Fruit fly (Drosophila melanogaster) whole organism, embryonic: ENCODE results near the gene CG11771.
A peak's percentile ranks its signal among the peaks of the same experiment; 100 is the strongest.

Experiments
- CG11247 ChIP-seq: fragments of 200-800 bp; sonication (Bioruptor generic); IDR thresholded peaks from 2 replicates; pipeline ENCODE4 v1.3.6; 2022; ENCODE audit warnings: missing biosample characterization, missing genetic modification characterization
- CG11398 ChIP-seq: fragments of 200-800 bp; sonication (Bioruptor generic); optimal IDR thresholded peaks from 2 replicates; lab custom pipeline; 2016; ENCODE audit warnings: missing biosample characterization, missing genetic modification characterization
- CG11504 ChIP-seq: fragments of 200-800 bp; sonication (Bioruptor generic); optimal IDR thresholded peaks from 3 replicates; lab custom pipeline; 2019; ENCODE audit warnings: missing biosample characterization, mild to moderate bottlenecking, missing genetic modification characterization, moderate library complexity
- CG11723 ChIP-seq: fragments of 200-800 bp; sonication (Bioruptor generic); optimal IDR thresholded peaks from 2 replicates; lab custom pipeline; 2017; ENCODE audit warnings: missing biosample characterization, mild to moderate bottlenecking, missing genetic modification characterization
- CG12391 ChIP-seq: fragments of 200-800 bp; sonication (Bioruptor generic); optimal IDR thresholded peaks from 3 replicates; lab custom pipeline; 2018; ENCODE audit warnings: missing biosample characterization, mild to moderate bottlenecking, missing genetic modification characterization, moderate library complexity
- CG13123 ChIP-seq: fragments of 200-800 bp; sonication (Bioruptor generic); optimal IDR thresholded peaks from 2 replicates; lab custom pipeline; 2016; ENCODE audit warnings: missing biosample characterization, missing genetic modification characterization
- CG13296 ChIP-seq: fragments of 200-800 bp; sonication (Bioruptor generic); optimal IDR thresholded peaks from 3 replicates; lab custom pipeline; 2018; ENCODE audit warnings: missing biosample characterization, mild to moderate bottlenecking, missing genetic modification characterization
- CG15011 ChIP-seq: fragments of 200-800 bp; sonication (Bioruptor generic); optimal IDR thresholded peaks from 3 replicates; lab custom pipeline; 2018; ENCODE audit warnings: missing biosample characterization, mild to moderate bottlenecking, missing genetic modification characterization
- CG15479 ChIP-seq: fragments of 200-800 bp; sonication (Bioruptor generic); optimal IDR thresholded peaks from 3 replicates; lab custom pipeline; 2019; ENCODE audit warnings: missing biosample characterization, mild to moderate bottlenecking, missing genetic modification characterization, moderate library complexity
- CG16863 ChIP-seq: fragments of 200-800 bp; sonication (Bioruptor generic); optimal IDR thresholded peaks from 3 replicates; lab custom pipeline; 2016; ENCODE audit warnings: missing biosample characterization, missing genetic modification characterization
- CG17359 ChIP-seq: fragments of 200-800 bp; sonication (Bioruptor generic); optimal IDR thresholded peaks from 3 replicates; lab custom pipeline; 2018; ENCODE audit warnings: missing biosample characterization, mild to moderate bottlenecking, missing genetic modification characterization, moderate library complexity
- CG17829 ChIP-seq: fragments of 200-800 bp; optimal IDR thresholded peaks from 2 replicates; lab custom pipeline; 2019; ENCODE audit warnings: missing biosample characterization, mild to moderate bottlenecking, missing genetic modification characterization, moderate library complexity
- CG17912 ChIP-seq: fragments of 200-800 bp; sonication (Bioruptor generic); optimal IDR thresholded peaks from 2 replicates; lab custom pipeline; 2018; ENCODE audit warnings: missing biosample characterization, mild to moderate bottlenecking, missing genetic modification characterization
- CG2678 ChIP-seq: fragments of 200-800 bp; sonication (Bioruptor generic); optimal IDR thresholded peaks from 3 replicates; lab custom pipeline; 2019; ENCODE audit warnings: missing biosample characterization, mild to moderate bottlenecking, missing genetic modification characterization, moderate library complexity
- CG33213 ChIP-seq: fragments of 200-800 bp; sonication (Bioruptor generic); optimal IDR thresholded peaks from 3 replicates; lab custom pipeline; 2016; ENCODE audit warnings: missing biosample characterization, missing genetic modification characterization
- CG33557 ChIP-seq: fragments of 200-800 bp; sonication (Bioruptor generic); optimal IDR thresholded peaks from 2 replicates; lab custom pipeline; 2019; ENCODE audit warnings: missing biosample characterization, mild to moderate bottlenecking, missing genetic modification characterization, moderate library complexity
- CG43689 ChIP-seq: fragments of 200-800 bp; sonication (Bioruptor generic); IDR thresholded peaks from 2 replicates; pipeline ENCODE4 v1.3.6; 2022; ENCODE audit warnings: missing biosample characterization, missing genetic modification characterization
- CG5953 ChIP-seq: fragments of 200-800 bp; sonication (Bioruptor generic); IDR thresholded peaks from 2 replicates; pipeline ENCODE4 v1.3.6; 2022; ENCODE audit warnings: missing biosample characterization, missing genetic modification characterization
- CG7928 ChIP-seq: fragments of 200-800 bp; sonication (Bioruptor generic); optimal IDR thresholded peaks from 2 replicates; lab custom pipeline; 2017; ENCODE audit warnings: missing biosample characterization, mild to moderate bottlenecking, missing genetic modification characterization
- CG9609 ChIP-seq: fragments of 200-800 bp; sonication (Bioruptor generic); optimal IDR thresholded peaks from 3 replicates; lab custom pipeline; 2016; ENCODE audit warnings: missing biosample characterization, missing genetic modification characterization
- H15 ChIP-seq: fragments of 200-800 bp; sonication (Bioruptor generic); IDR thresholded peaks from 3 replicates; pipeline ENCODE4 v1.3.6; 2022; ENCODE audit warnings: missing biosample characterization, missing genetic modification characterization
- Hr78 ChIP-seq, 2 experiments: fragments of 200-800 bp in 1 of 2; fragments of >200 bp in 1 of 2; sonication (Bioruptor generic) in 1 of 2; optimal IDR thresholded peaks; 2 replicates each; lab custom pipeline; 2017 to 2019; ENCODE audit warnings: missing biosample characterization in 2 of 2, missing genetic modification characterization in 2 of 2, mild to moderate bottlenecking in 1 of 2, moderate library complexity in 1 of 2
- Hsf ChIP-seq: fragments of 200-800 bp; sonication (Bioruptor generic); optimal IDR thresholded peaks from 3 replicates; lab custom pipeline; 2016; ENCODE audit warnings: missing biosample characterization, missing genetic modification characterization
- MBD-R2 ChIP-seq: fragments of 200-800 bp; sonication (Bioruptor generic); IDR thresholded peaks from 2 replicates; pipeline ENCODE4 v1.3.6; 2022; ENCODE audit warnings: missing biosample characterization, missing genetic modification characterization
- MESR4 ChIP-seq: fragments of 200-800 bp; sonication (Bioruptor generic); optimal IDR thresholded peaks from 2 replicates; lab custom pipeline; 2018; ENCODE audit warnings: missing biosample characterization, mild to moderate bottlenecking, missing genetic modification characterization, moderate library complexity
- Max ChIP-seq: fragments of 200-800 bp; sonication (Bioruptor generic); optimal IDR thresholded peaks from 2 replicates; lab custom pipeline; 2016; ENCODE audit warnings: missing biosample characterization, mild to moderate bottlenecking, missing genetic modification characterization
- Myb ChIP-seq: fragments of 200-800 bp; sonication (Bioruptor generic); optimal IDR thresholded peaks from 2 replicates; lab custom pipeline; 2016; ENCODE audit warnings: missing biosample characterization, missing genetic modification characterization
- NC2α ChIP-seq: fragments of 200-800 bp; sonication (Bioruptor generic); optimal IDR thresholded peaks from 2 replicates; lab custom pipeline; 2016; ENCODE audit warnings: missing biosample characterization, missing genetic modification characterization
- Nf-YA ChIP-seq: fragments of 200-800 bp; sonication (Bioruptor generic); IDR thresholded peaks from 2 replicates; pipeline ENCODE4 v1.3.6; 2022; ENCODE audit warnings: missing biosample characterization, missing genetic modification characterization
- Scr ChIP-seq: fragments of 200-800 bp; sonication (Bioruptor generic); IDR thresholded peaks from 2 replicates; pipeline ENCODE4 v1.3.6; 2022; ENCODE audit warnings: missing biosample characterization, missing genetic modification characterization; ENCODE audit not compliant: partially characterized antibody
- Trl ChIP-seq, 3 experiments: fragments of >200 bp in 2 of 3; fragments of 200-800 bp in 1 of 3; sonication (Bioruptor generic) in 1 of 3; optimal IDR thresholded peaks; 2 replicates in 1 of 3; 3 replicates in 2 of 3; lab custom pipeline; 2016 to 2017; ENCODE audit warnings: missing biosample characterization in 1 of 3, missing genetic modification characterization in 1 of 3
- btn ChIP-seq: fragments of 200-800 bp; sonication (Bioruptor generic); optimal IDR thresholded peaks from 2 replicates; lab custom pipeline; 2016; ENCODE audit warnings: missing biosample characterization, missing genetic modification characterization
- caup ChIP-seq: fragments of 200-800 bp; sonication (Bioruptor generic); optimal IDR thresholded peaks from 3 replicates; lab custom pipeline; 2017; ENCODE audit warnings: missing biosample characterization, mild to moderate bottlenecking, missing genetic modification characterization, moderate library complexity; ENCODE audit not compliant: severe bottlenecking
- crp ChIP-seq, 2 experiments: fragments of 200-800 bp; sonication (Bioruptor generic); optimal IDR thresholded peaks; 2 replicates in 1 of 2; 3 replicates in 1 of 2; lab custom pipeline; 2017; ENCODE audit warnings: missing biosample characterization in 2 of 2, missing genetic modification characterization in 2 of 2, mild to moderate bottlenecking in 1 of 2, moderate library complexity in 1 of 2
- danr ChIP-seq: fragments of 200-800 bp; sonication (Bioruptor generic); IDR thresholded peaks from 2 replicates; pipeline ENCODE4 v1.3.6; 2022; ENCODE audit warnings: missing biosample characterization, missing genetic modification characterization
- emc ChIP-seq: fragments of 200-800 bp; sonication (Bioruptor generic); optimal IDR thresholded peaks from 2 replicates; lab custom pipeline; 2016; ENCODE audit warnings: missing biosample characterization, missing genetic modification characterization
- ems ChIP-seq: fragments of 200-800 bp; sonication (Bioruptor generic); optimal IDR thresholded peaks from 3 replicates; lab custom pipeline; 2016; ENCODE audit warnings: missing biosample characterization, missing genetic modification characterization
- ftz-f1 ChIP-seq: fragments of 200-800 bp; sonication (Bioruptor generic); optimal IDR thresholded peaks from 2 replicates; lab custom pipeline; 2016; ENCODE audit warnings: missing biosample characterization, missing genetic modification characterization
- gcm ChIP-seq: fragments of 200-800 bp; sonication (Bioruptor generic); optimal IDR thresholded peaks from 2 replicates; lab custom pipeline; 2019; ENCODE audit warnings: missing biosample characterization, mild to moderate bottlenecking, missing genetic modification characterization, moderate library complexity
- gem ChIP-seq: fragments of 200-800 bp; sonication (Bioruptor generic); optimal IDR thresholded peaks from 2 replicates; lab custom pipeline; 2019; ENCODE audit warnings: missing biosample characterization, mild to moderate bottlenecking, missing genetic modification characterization, moderate library complexity
- lola ChIP-seq, 3 experiments: fragments of >200 bp in 2 of 3; fragments of 200-800 bp in 1 of 3; sonication (Bioruptor generic) in 1 of 3; optimal IDR thresholded peaks; 2 replicates each; lab custom pipeline; 2017 to 2019; ENCODE audit warnings: missing biosample characterization in 3 of 3, missing genetic modification characterization in 3 of 3, mild to moderate bottlenecking in 1 of 3, moderate library complexity in 1 of 3
- maf-S ChIP-seq: fragments of 200-800 bp; sonication (Bioruptor generic); optimal IDR thresholded peaks from 2 replicates; lab custom pipeline; 2016; ENCODE audit warnings: missing biosample characterization, missing genetic modification characterization
- mld ChIP-seq: fragments of 200-800 bp; sonication (Bioruptor generic); IDR thresholded peaks from 3 replicates; pipeline ENCODE4 v1.3.6; 2022; ENCODE audit warnings: missing biosample characterization, missing genetic modification characterization; ENCODE audit not compliant: partially characterized antibody
- pho ChIP-seq: fragments of 200-800 bp; sonication (Bioruptor generic); optimal IDR thresholded peaks from 2 replicates; lab custom pipeline; 2016; ENCODE audit warnings: missing biosample characterization, missing genetic modification characterization
- salm ChIP-seq: fragments of 200-800 bp; sonication (Bioruptor generic); optimal IDR thresholded peaks from 2 replicates; lab custom pipeline; 2018; ENCODE audit warnings: missing biosample characterization, mild to moderate bottlenecking, missing genetic modification characterization
- stwl ChIP-seq: fragments of 200-800 bp; sonication (Bioruptor generic); optimal IDR thresholded peaks from 3 replicates; lab custom pipeline; 2018; ENCODE audit warnings: missing biosample characterization, mild to moderate bottlenecking, missing genetic modification characterization, moderate library complexity
- sug ChIP-seq: fragments of 200-800 bp; optimal IDR thresholded peaks from 2 replicates; lab custom pipeline; 2019; ENCODE audit warnings: missing biosample characterization, mild to moderate bottlenecking, missing genetic modification characterization, moderate library complexity

CG11771 gene

DNA sequence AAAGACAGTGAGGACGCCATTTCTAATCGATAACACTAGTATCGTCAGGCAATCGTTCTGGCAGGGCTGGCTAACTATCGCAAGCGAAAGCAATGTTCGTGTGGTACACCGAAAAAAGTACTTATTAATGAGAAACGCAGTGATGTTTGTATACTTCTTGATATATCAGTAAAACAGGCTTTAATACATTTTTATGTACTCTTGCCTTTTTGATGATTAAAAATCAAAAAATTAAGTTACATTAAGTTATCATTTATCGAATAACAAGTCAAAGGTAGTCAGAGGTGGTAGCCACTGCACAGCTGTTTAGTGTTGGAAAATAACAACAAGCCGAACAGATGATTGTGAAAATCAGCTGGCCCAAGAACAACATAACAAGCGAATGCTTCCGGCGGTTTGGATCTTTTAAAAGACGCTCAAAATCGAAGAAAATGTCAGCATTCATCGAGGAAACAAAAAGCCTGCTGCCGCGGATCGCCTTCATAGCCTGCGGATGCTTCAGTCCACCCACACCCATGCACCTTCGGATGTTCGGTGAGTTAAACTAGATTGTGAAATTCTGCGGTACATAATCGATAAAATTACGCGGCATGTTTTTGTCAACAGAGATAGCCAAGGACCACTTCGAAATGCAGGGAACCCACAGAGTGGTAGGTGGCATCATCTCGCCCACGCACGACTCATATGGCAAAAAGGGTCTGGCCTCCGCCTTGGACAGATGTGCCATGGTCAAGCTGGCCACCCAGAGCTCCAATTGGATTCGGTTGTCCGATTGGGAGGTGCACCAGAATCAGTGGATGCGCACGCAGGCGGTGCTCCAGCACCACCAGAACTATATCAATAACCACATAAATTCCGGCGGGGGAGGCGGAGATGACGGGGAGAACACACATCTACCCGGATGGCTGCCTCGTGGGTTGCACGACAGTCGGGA lies 13.4 kb downstream of the CG11771 start, which contains the start of the genes ssh and Nmnat (continued):
- TF ChIP-seq CG15011 (GFP tag; lab: Kevin White, UChicago) (no peak), CG13296 (GFP tag; lab: Kevin White, UChicago) (no peak), CG12391 (peak; percentile 49), CG43689 (GFP tag; lab: Robert Waterston, UW) (no peak), CG9609 (GFP tag; lab: Kevin White, UChicago) (peak; percentile 9), NC2α (GFP tag; lab: Kevin White, UChicago) (no peak), Myb (GFP tag; lab: Kevin White, UChicago) (peak; percentile 67), H15 (GFP tag; lab: Robert Waterston, UW) (no peak), CG11504 (tag; lab: Kevin White, UChicago) (no peak), CG2678 (no peak), Scr (GFP tag; lab: Robert Waterston, UW) (peak; percentile 94), CG11723 (GFP tag; lab: Kevin White, UChicago) (no peak), ftz-f1 (no peak), caup (GFP tag; lab: Kevin White, UChicago) (peak; percentile 16), ems (GFP tag; lab: Kevin White, UChicago) (peak; percentile 42), CG7928 (GFP tag; lab: Kevin White, UChicago) (peak; percentile 95), CG15479 (GFP tag; lab: Kevin White, UChicago) (no peak), lola (GFP tag; optimal IDR thresholded peaks at IDR 0.05; lab: Kevin White, UChicago) (peak in 1 of 3 experiments; percentile 48), gem (tag; lab: Kevin White, UChicago) (no peak), sug (tag; lab: Kevin White, UChicago) (peak; percentile 61), mld (peak; percentile 84), CG17359 (tag; lab: Kevin White, UChicago) (no peak), CG13123 (GFP tag; lab: Kevin White, UChicago) (peak; percentile 8), MESR4 (no peak), pho (GFP tag; lab: Kevin White, UChicago) (peak; percentile 41), Trl (optimal IDR thresholded peaks at IDR 0.05; lab: Kevin White, UChicago) (no peak), Trl (GFP tag; optimal IDR thresholded peaks at IDR 0.05; lab: Kevin White, UChicago) (no peak), stwl (tag; lab: Kevin White, UChicago) (peak; percentile 65), danr (GFP tag; lab: Robert Waterston, UW) (no peak), Max (GFP tag; lab: Kevin White, UChicago) (peak; percentile 48), Hsf (GFP tag; lab: Kevin White, UChicago) (no peak), gcm (GFP tag; lab: Kevin White, UChicago) (no peak), CG11247 (GFP tag; lab: Robert Waterston, UW) (no peak), emc (GFP tag; lab: Kevin White, UChicago) (no peak), crp (GFP tag; optimal IDR thresholded peaks at IDR 0.05; lab: Kevin White, UChicago) (peak; percentile 98 to 100), btn (GFP tag; lab: Kevin White, UChicago) (no peak), CG33213 (GFP tag; lab: Kevin White, UChicago) (peak; percentile 57), CG16863 (GFP tag; lab: Kevin White, UChicago) (no peak), maf-S (no peak), Nf-YA (no peak), CG17829 (tag; lab: Kevin White, UChicago) (peak; percentile 54), Hr78 (GFP tag; optimal IDR thresholded peaks at IDR 0.05; lab: Kevin White, UChicago) (no peak), CG5953 (no peak), CG17912 (no peak), MBD-R2 (GFP tag; lab: Robert Waterston, UW) (peak; percentile 92), salm (tag; lab: Kevin White, UChicago) (no peak), CG33557 (GFP tag; lab: Kevin White, UChicago) (peak; percentile 3), CG11398 (GFP tag; lab: Kevin White, UChicago) (no peak)
